Fruit fly (Drosophila melanogaster) whole organism, embryonic: ENCODE measurements around the gene Nep7.

Source experiments
- Asciz ChIP-seq: fragments of 200-800 bp; sonication (Bioruptor generic); optimal IDR thresholded peaks from 2 replicates; lab custom pipeline; 2017; ENCODE audit warnings: missing biosample characterization, mild to moderate bottlenecking, missing genetic modification characterization, missing genetic modification reagents
- Atf3 ChIP-seq: fragments of 200-800 bp; sonication (Bioruptor generic); optimal IDR thresholded peaks from 3 replicates; lab custom pipeline; 2016; ENCODE audit warnings: missing biosample characterization, missing genetic modification characterization
- CG10267 ChIP-seq: fragments of 200-800 bp; sonication (Bioruptor generic); optimal IDR thresholded peaks from 2 replicates; lab custom pipeline; 2018; ENCODE audit warnings: missing biosample characterization, mild to moderate bottlenecking, missing genetic modification characterization, moderate library complexity
- CG10274 ChIP-seq: fragments of 200-800 bp; sonication (Bioruptor generic); optimal IDR thresholded peaks from 3 replicates; lab custom pipeline; 2017; ENCODE audit warnings: missing biosample characterization, mild to moderate bottlenecking, missing genetic modification characterization
- CG10565 ChIP-seq: fragments of 200-800 bp; sonication (Bioruptor generic); optimal IDR thresholded peaks from 3 replicates; lab custom pipeline; 2016; ENCODE audit warnings: missing biosample characterization, mild to moderate bottlenecking, missing genetic modification characterization
- CG11398 ChIP-seq: fragments of 200-800 bp; sonication (Bioruptor generic); optimal IDR thresholded peaks from 2 replicates; lab custom pipeline; 2016; ENCODE audit warnings: missing biosample characterization, missing genetic modification characterization
- CG11504 ChIP-seq: fragments of 200-800 bp; sonication (Bioruptor generic); optimal IDR thresholded peaks from 3 replicates; lab custom pipeline; 2019; ENCODE audit warnings: missing biosample characterization, mild to moderate bottlenecking, missing genetic modification characterization, moderate library complexity
- CG11560 ChIP-seq: fragments of 200-800 bp; sonication (Bioruptor generic); IDR thresholded peaks from 3 replicates; pipeline ENCODE4 v1.3.6; 2022; ENCODE audit warnings: missing biosample characterization, missing genetic modification characterization
- CG12155 ChIP-seq: fragments of 200-800 bp; sonication (Bioruptor generic); optimal IDR thresholded peaks from 3 replicates; lab custom pipeline; 2016; ENCODE audit warnings: missing biosample characterization, missing genetic modification characterization
- CG1233 ChIP-seq: fragments of 200-800 bp; sonication (Bioruptor generic); optimal IDR thresholded peaks from 4 replicates; lab custom pipeline; 2018; ENCODE audit warnings: missing biosample characterization, mild to moderate bottlenecking, missing genetic modification characterization
- CG13624 ChIP-seq: fragments of 200-800 bp; sonication (Bioruptor generic); optimal IDR thresholded peaks from 2 replicates; lab custom pipeline; 2016; ENCODE audit warnings: missing biosample characterization, missing genetic modification characterization
- CG17186 ChIP-seq: fragments of 200-800 bp; sonication (Bioruptor generic); optimal IDR thresholded peaks from 3 replicates; lab custom pipeline; 2017; ENCODE audit warnings: missing biosample characterization, missing genetic modification reagents, missing genetic modification characterization
- CG18476 ChIP-seq: fragments of 200-800 bp; sonication (Bioruptor generic); optimal IDR thresholded peaks from 2 replicates; lab custom pipeline; 2016; ENCODE audit warnings: missing biosample characterization, mild to moderate bottlenecking, missing genetic modification characterization
- CG3407 ChIP-seq: fragments of 200-800 bp; sonication (Bioruptor generic); optimal IDR thresholded peaks from 2 replicates; lab custom pipeline; 2018; ENCODE audit warnings: missing biosample characterization, mild to moderate bottlenecking, missing genetic modification characterization
- CG4707 ChIP-seq: fragments of 200-800 bp; sonication (Bioruptor generic); optimal IDR thresholded peaks from 2 replicates; lab custom pipeline; 2018; ENCODE audit warnings: missing biosample characterization, mild to moderate bottlenecking, missing genetic modification characterization, moderate library complexity
- CG5245 ChIP-seq: fragments of 200-800 bp; sonication (Bioruptor generic); optimal IDR thresholded peaks from 3 replicates; lab custom pipeline; 2016; ENCODE audit warnings: missing biosample characterization, missing genetic modification characterization
- CG7372 ChIP-seq: fragments of 200-800 bp; sonication (Bioruptor generic); IDR thresholded peaks from 2 replicates; pipeline ENCODE4 v1.3.6; 2022; ENCODE audit warnings: missing biosample characterization, missing genetic modification characterization
- CG8359 ChIP-seq: fragments of 200-800 bp; sonication (Bioruptor generic); optimal IDR thresholded peaks from 2 replicates; lab custom pipeline; 2017; ENCODE audit warnings: missing biosample characterization, mild to moderate bottlenecking, missing genetic modification characterization, borderline replicate concordance
- CG8388 ChIP-seq: fragments of 200-800 bp; sonication (Bioruptor generic); optimal IDR thresholded peaks from 2 replicates; lab custom pipeline; 2019; ENCODE audit warnings: missing biosample characterization, mild to moderate bottlenecking, missing genetic modification characterization, moderate library complexity
- CTCF ChIP-seq: fragments of 200-800 bp; sonication (Bioruptor generic); optimal IDR thresholded peaks from 2 replicates; lab custom pipeline; 2017; ENCODE audit warnings: missing biosample characterization, mild to moderate bottlenecking, missing genetic modification characterization, moderate library complexity
- Camta ChIP-seq: fragments of 200-800 bp; sonication (Bioruptor generic); optimal IDR thresholded peaks from 2 replicates; lab custom pipeline; 2016; ENCODE audit warnings: missing biosample characterization, missing genetic modification characterization
- CkIIα-i1 ChIP-seq: fragments of 200-800 bp; sonication (Bioruptor generic); IDR thresholded peaks from 2 replicates; pipeline ENCODE4 v1.3.6; 2022; ENCODE audit warnings: missing biosample characterization, missing genetic modification characterization
- D19A ChIP-seq: fragments of 200-800 bp; optimal IDR thresholded peaks from 3 replicates; lab custom pipeline; 2019; ENCODE audit warnings: missing biosample characterization, mild to moderate bottlenecking, missing genetic modification characterization, moderate library complexity
- Dfd ChIP-seq, 2 experiments: fragments of >200 bp; optimal IDR thresholded peaks; 2 replicates each; lab custom pipeline; 2017; ENCODE audit warnings: missing biosample characterization in 2 of 2, missing genetic modification characterization in 2 of 2
- Fer3 ChIP-seq: fragments of 200-800 bp; sonication (Bioruptor generic); optimal IDR thresholded peaks from 2 replicates; lab custom pipeline; 2018; ENCODE audit warnings: missing biosample characterization, mild to moderate bottlenecking, missing genetic modification characterization, moderate library complexity
- HmgD ChIP-seq: fragments of 200-800 bp; sonication (Bioruptor generic); optimal IDR thresholded peaks from 3 replicates; lab custom pipeline; 2016; ENCODE audit warnings: missing biosample characterization, missing genetic modification characterization
- Mad ChIP-seq: fragments of 200-800 bp; sonication (Bioruptor generic); optimal IDR thresholded peaks from 2 replicates; lab custom pipeline; 2016; ENCODE audit warnings: missing biosample characterization, missing genetic modification characterization
- NC2α ChIP-seq: fragments of 200-800 bp; sonication (Bioruptor generic); optimal IDR thresholded peaks from 2 replicates; lab custom pipeline; 2016; ENCODE audit warnings: missing biosample characterization, missing genetic modification characterization
- Nf-YC ChIP-seq: fragments of 200-800 bp; optimal IDR thresholded peaks from 3 replicates; lab custom pipeline; 2019; ENCODE audit warnings: missing biosample characterization, mild to moderate bottlenecking, missing genetic modification characterization, moderate library complexity
- Poxn ChIP-seq: fragments of 200-800 bp; sonication (Bioruptor generic); IDR thresholded peaks from 2 replicates; pipeline ENCODE4 v1.3.6; 2022; ENCODE audit warnings: missing biosample characterization, missing genetic modification characterization
- Ravus ChIP-seq: fragments of 200-800 bp; sonication (Bioruptor generic); IDR thresholded peaks from 2 replicates; pipeline ENCODE4 v1.3.6; 2022; ENCODE audit warnings: missing biosample characterization, missing genetic modification characterization
- Usf ChIP-seq: fragments of 200-800 bp; sonication (Bioruptor generic); optimal IDR thresholded peaks from 2 replicates; lab custom pipeline; 2017; ENCODE audit warnings: missing genotype, missing biosample characterization, missing genetic modification characterization
- al ChIP-seq: fragments of 200-800 bp; sonication (Bioruptor generic); IDR thresholded peaks from 2 replicates; pipeline ENCODE4 v1.3.6; 2022; ENCODE audit warnings: missing biosample characterization, missing genetic modification characterization
- danr ChIP-seq: fragments of 200-800 bp; sonication (Bioruptor generic); IDR thresholded peaks from 2 replicates; pipeline ENCODE4 v1.3.6; 2022; ENCODE audit warnings: missing biosample characterization, missing genetic modification characterization
- emc ChIP-seq: fragments of 200-800 bp; sonication (Bioruptor generic); optimal IDR thresholded peaks from 2 replicates; lab custom pipeline; 2016; ENCODE audit warnings: missing biosample characterization, missing genetic modification characterization
- gcm2 ChIP-seq: fragments of 200-800 bp; sonication (Bioruptor generic); optimal IDR thresholded peaks from 2 replicates; lab custom pipeline; 2016; ENCODE audit warnings: missing biosample characterization, missing genetic modification characterization
- hth ChIP-seq: fragments of >200 bp; optimal IDR thresholded peaks from 2 replicates; lab custom pipeline; 2017; ENCODE audit warnings: inconsistent platforms
- insv ChIP-seq, 2 experiments: fragments of 200-800 bp; sonication (Bioruptor generic); optimal IDR thresholded peaks; 3 replicates each; lab custom pipeline; 2016 to 2018; ENCODE audit warnings: missing biosample characterization in 2 of 2, missing genetic modification characterization in 2 of 2
- kay ChIP-seq: fragments of 200-800 bp; sonication (Bioruptor generic); optimal IDR thresholded peaks from 2 replicates; lab custom pipeline; 2016; ENCODE audit warnings: missing biosample characterization, missing genetic modification characterization
- klu ChIP-seq: fragments of 200-800 bp; sonication (Bioruptor generic); IDR thresholded peaks from 2 replicates; pipeline ENCODE4 v1.3.6; 2022; ENCODE audit warnings: missing biosample characterization, missing genetic modification characterization
- lab ChIP-seq: fragments of 200-800 bp; sonication (Bioruptor generic); optimal IDR thresholded peaks from 3 replicates; lab custom pipeline; 2017; ENCODE audit warnings: missing biosample characterization, missing genetic modification characterization, mild to moderate bottlenecking, moderate library complexity, missing genetic modification reagents
- mld ChIP-seq: fragments of 200-800 bp; sonication (Bioruptor generic); IDR thresholded peaks from 3 replicates; pipeline ENCODE4 v1.3.6; 2022; ENCODE audit warnings: missing biosample characterization, missing genetic modification characterization; ENCODE audit not compliant: partially characterized antibody
- odd ChIP-seq: fragments of 200-800 bp; sonication (Bioruptor generic); optimal IDR thresholded peaks from 2 replicates; lab custom pipeline; 2017; ENCODE audit warnings: missing biosample characterization, mild to moderate bottlenecking, missing genetic modification characterization
- otp ChIP-seq: fragments of 200-800 bp; sonication (Bioruptor generic); IDR thresholded peaks from 3 replicates; pipeline ENCODE4, ENCODE4 v1.3.6; 2022; ENCODE audit warnings: missing biosample characterization, missing genetic modification characterization
- pho ChIP-seq: fragments of 200-800 bp; sonication (Bioruptor generic); optimal IDR thresholded peaks from 2 replicates; lab custom pipeline; 2016; ENCODE audit warnings: missing biosample characterization, missing genetic modification characterization
- psq ChIP-seq: fragments of 200-800 bp; sonication (Bioruptor generic); optimal IDR thresholded peaks from 2 replicates; lab custom pipeline; 2017; ENCODE audit warnings: missing biosample characterization, missing genetic modification characterization
- ranshi ChIP-seq: fragments of 200-800 bp; sonication (Bioruptor generic); IDR thresholded peaks from 2 replicates; pipeline ENCODE4 v1.3.6; 2022; ENCODE audit warnings: missing biosample characterization, missing genetic modification characterization
- sim ChIP-seq: fragments of 200-800 bp; sonication (Bioruptor generic); IDR thresholded peaks from 2 replicates; pipeline ENCODE4 v1.3.6; 2022; ENCODE audit warnings: missing biosample characterization, missing genetic modification characterization
- slou ChIP-seq: fragments of 200-800 bp; sonication (Bioruptor generic); optimal IDR thresholded peaks from 3 replicates; lab custom pipeline; 2016; ENCODE audit warnings: missing biosample characterization, missing genetic modification characterization
- stwl ChIP-seq: fragments of 200-800 bp; sonication (Bioruptor generic); optimal IDR thresholded peaks from 3 replicates; lab custom pipeline; 2018; ENCODE audit warnings: missing biosample characterization, mild to moderate bottlenecking, missing genetic modification characterization, moderate library complexity
- ttk ChIP-seq: fragments of 200-800 bp; sonication (Bioruptor generic); IDR thresholded peaks from 2 replicates; pipeline ENCODE4 v2.1.2; 2022; ENCODE audit warnings: missing biosample characterization, missing genetic modification characterization
- twi ChIP-seq: fragments of 200-800 bp; optimal IDR thresholded peaks from 2 replicates; lab custom pipeline; 2019; ENCODE audit warnings: missing biosample characterization, mild to moderate bottlenecking, missing genetic modification characterization, moderate library complexity
- unc-4 ChIP-seq: fragments of 200-800 bp; sonication (Bioruptor generic); IDR thresholded peaks from 2 replicates; pipeline ENCODE4 v1.3.6; 2022; ENCODE audit warnings: missing biosample characterization, missing genetic modification characterization; ENCODE audit not compliant: partially characterized antibody

The Nep7 gene

dm6 chr3R:27987329-27987728 lies 32.6 kb downstream of the Nep7 start (continued):
- TF ChIP-seq danr (GFP tag; lab: Robert Waterston, UW) = peak; percentile 46; the same call in 1 of the 2 replicates
- TF ChIP-seq CG11504 (tag; lab: Kevin White, UChicago) = peak; percentile 79
- TF ChIP-seq CG8359 (GFP tag; lab: Kevin White, UChicago) = no peak
- TF ChIP-seq Ravus = peak; percentile 7; the same call in 1 of the 2 replicates
- TF ChIP-seq HmgD = no peak
- peak; percentile 69 for TF ChIP-seq klu
- no peak for TF ChIP-seq CG10274 (GFP tag; lab: Kevin White, UChicago)
- TF ChIP-seq Camta = no peak
- peak; percentile 56; the same call in 1 of the 2 replicates for TF ChIP-seq ttk (GFP tag; lab: Robert Waterston, UW)
- peak; percentile 56; the same call in 1 of the 3 replicates for TF ChIP-seq otp (GFP tag; lab: Robert Waterston, UW)
- no peak for TF ChIP-seq CTCF (GFP tag; lab: Kevin White, UChicago)
- no peak for TF ChIP-seq Dfd (GFP tag; optimal IDR thresholded peaks at IDR 0.05; lab: Kevin White, UChicago)
- TF ChIP-seq insv (GFP tag; optimal IDR thresholded peaks at IDR 0.05; lab: Kevin White, UChicago) = no peak
- TF ChIP-seq D19A (tag; lab: Kevin White, UChicago) = peak; percentile 51
- no peak for TF ChIP-seq kay (GFP tag; lab: Kevin White, UChicago)
- no peak for TF ChIP-seq sim
- TF ChIP-seq twi (tag; lab: Kevin White, UChicago) = peak; percentile 25
- peak; percentile 6 for TF ChIP-seq Mad
- TF ChIP-seq gcm2 = no peak
- no peak for TF ChIP-seq stwl
- no peak for TF ChIP-seq CG17186 (GFP tag; lab: Kevin White, UChicago)
- TF ChIP-seq CG11560 (tag; lab: Robert Waterston, UW) = no peak
- TF ChIP-seq CG10565 (GFP tag; lab: Kevin White, UChicago) = no peak
- peak; percentile 60 for TF ChIP-seq CG10267 (tag; lab: Kevin White, UChicago)
- peak; percentile 48 for TF ChIP-seq odd (GFP tag; lab: Kevin White, UChicago)
- TF ChIP-seq Poxn = peak; percentile 53; the same call in 1 of the 2 replicates
- TF ChIP-seq Fer3 (tag; lab: Kevin White, UChicago) = peak; percentile 69
- TF ChIP-seq Atf3 = no peak
- no peak for TF ChIP-seq unc-4 (GFP tag; lab: Robert Waterston, UW)
- TF ChIP-seq CkIIα-i1 (GFP tag; lab: Robert Waterston, UW) = no peak
- no peak for TF ChIP-seq emc (GFP tag; lab: Kevin White, UChicago)
- no peak for TF ChIP-seq CG3407 (GFP tag; lab: Kevin White, UChicago)
- no peak for TF ChIP-seq mld
- peak; percentile 57 for TF ChIP-seq CG12155
- peak; percentile 56 for TF ChIP-seq lab
- no peak for TF ChIP-seq hth (lab: Kevin White, UChicago)
- peak; percentile 68 for TF ChIP-seq CG8388
- TF ChIP-seq Asciz (GFP tag; lab: Kevin White, UChicago) = peak; percentile 8
- peak; percentile 24 for TF ChIP-seq CG18476 (GFP tag; lab: Kevin White, UChicago)
- TF ChIP-seq CG5245 = no peak
- TF ChIP-seq ranshi = peak; percentile 75
- TF ChIP-seq CG7372 (GFP tag; lab: Robert Waterston, UW) = peak; percentile 48
- TF ChIP-seq Nf-YC = peak; percentile 17
- TF ChIP-seq al (GFP tag; lab: Robert Waterston, UW) = peak; percentile 78
- TF ChIP-seq CG13624 (GFP tag; lab: Kevin White, UChicago) = no peak
- TF ChIP-seq NC2α (GFP tag; lab: Kevin White, UChicago) = no peak
- TF ChIP-seq CG4707 (GFP tag; lab: Kevin White, UChicago) = no peak
- no peak for TF ChIP-seq psq (GFP tag; lab: Kevin White, UChicago)
- TF ChIP-seq Usf = no peak
- peak; percentile 17 for TF ChIP-seq pho (GFP tag; lab: Kevin White, UChicago)
- no peak for TF ChIP-seq CG1233 (GFP tag; lab: Kevin White, UChicago)
- TF ChIP-seq slou = no peak
- TF ChIP-seq CG11398 (GFP tag; lab: Kevin White, UChicago) = no peak
